Worm (Caenorhabditis elegans): ENCODE results near the gene his-16.

- TF ChIP-seq pag-3 (tag; optimal IDR thresholded peaks at IDR 0.05; ENCODE audit: borderline replicate concordance): no peak
- no peak for TF ChIP-seq K09A11.1 (tag; optimal IDR thresholded peaks at IDR 0.05; ENCODE audit: insufficient read depth)
- TF ChIP-seq pha-2 (tag; optimal IDR thresholded peaks at IDR 0.05): no peak
- TF ChIP-seq zip-5 (tag; optimal IDR thresholded peaks at IDR 0.05): no peak
- TF ChIP-seq hlh-30 (tag; optimal IDR thresholded peaks at IDR 0.05; ENCODE audit: insufficient read depth): no peak
- no peak for TF ChIP-seq tbx-7 (tag; optimal IDR thresholded peaks at IDR 0.05)
- no peak for TF ChIP-seq nhr-11 (tag; optimal IDR thresholded peaks at IDR 0.05)
- no peak for TF ChIP-seq ama-1 (optimal IDR thresholded peaks at IDR 0.05)
These were observed 10.7 kb upstream of the his-16 start, which contains the start of gene his-42 for ce11 chrII:13828597-13828996.

Measured in whole organism, late embryonic.